Worm (Caenorhabditis elegans): ENCODE measurements around the gene unc-2.

The unc-2 gene

DNA sequence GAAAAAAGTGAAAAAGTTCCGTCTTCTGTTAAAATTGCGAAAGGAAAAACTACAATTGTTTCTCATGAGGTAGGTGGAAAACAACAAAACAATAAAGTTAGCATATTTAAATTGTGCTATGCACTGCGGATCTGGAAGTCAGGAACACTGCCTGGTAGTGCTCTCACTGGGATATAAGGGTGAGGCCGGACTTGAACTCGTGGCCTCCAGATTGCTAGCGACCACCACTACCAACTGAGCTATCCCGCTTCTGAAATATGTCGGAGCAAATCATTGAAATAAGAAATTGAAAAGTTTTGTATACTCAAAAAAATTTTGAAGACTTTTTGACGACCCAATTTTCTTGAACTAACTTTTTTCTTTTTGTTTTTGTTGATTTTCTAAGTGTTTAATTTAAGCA lies 66.8 kb downstream of the unc-2 start (continued):
- TF ChIP-seq fkh-3 (tag; optimal IDR thresholded peaks at IDR 0.05) (no peak), Y53F4B.3 (GFP tag; IDR thresholded peaks at IDR 0.05) (no peak), snpc-1.1 (tag; optimal IDR thresholded peaks at IDR 0.05; ENCODE audit: insufficient read depth) (no peak), rcor-1 (GFP tag; IDR thresholded peaks at IDR 0.05) (no peak), lsl-1 (GFP tag; optimal IDR thresholded peaks at IDR 0.05) (no peak), him-1 (tag; optimal IDR thresholded peaks at IDR 0.05) (no peak), ztf-26 (tag; optimal IDR thresholded peaks at IDR 0.05) (no peak), T26A5.8 (tag; optimal IDR thresholded peaks at IDR 0.05) (no peak), attf-3 (GFP tag; conservative IDR thresholded peaks at IDR 0.05) (no peak), egl-44 (GFP tag; IDR thresholded peaks at IDR 0.05) (no peak), F52B5.7 (tag; optimal IDR thresholded peaks at IDR 0.05) (no peak), C17E4.6 (GFP tag; IDR thresholded peaks at IDR 0.05) (no peak), F33H1.4 (GFP tag; IDR thresholded peaks at IDR 0.05) (no peak), aptf-2 (GFP tag; conservative IDR thresholded peaks at IDR 0.05) (no peak), ztf-3 (GFP tag; optimal IDR thresholded peaks at IDR 0.05) (no peak), F49E8.2 (tag; optimal IDR thresholded peaks at IDR 0.05; ENCODE audit: insufficient read depth) (no peak), let-607 (tag; optimal IDR thresholded peaks at IDR 0.05) (no peak), ceh-40 (GFP tag; IDR thresholded peaks at IDR 0.05) (no peak), snpc-3.4 (tag; optimal IDR thresholded peaks at IDR 0.05) (no peak), ccch-3 (GFP tag; optimal IDR thresholded peaks at IDR 0.05) (no peak), dox-1 (GFP tag; IDR thresholded peaks at IDR 0.05) (0 out of 2 replicates have a peak, but pooled peaks have one; percentile 15), Y56A3A.18 (GFP tag; IDR thresholded peaks at IDR 0.05) (peak; percentile 55; the same call in 1 of the 2 replicates), snpc-4 (GFP tag; optimal IDR thresholded peaks at IDR 0.05) (no peak), snpc-4 (tag; optimal IDR thresholded peaks at IDR 0.05) (peak in 1 of 4 experiments; percentile 9), atf-7 (tag; optimal IDR thresholded peaks at IDR 0.05) (no peak), hrde-1 (tag; optimal IDR thresholded peaks at IDR 0.05; ENCODE audit: borderline replicate concordance) (no peak), F22D6.2 (tag; optimal IDR thresholded peaks at IDR 0.05) (no peak)

DNA sequence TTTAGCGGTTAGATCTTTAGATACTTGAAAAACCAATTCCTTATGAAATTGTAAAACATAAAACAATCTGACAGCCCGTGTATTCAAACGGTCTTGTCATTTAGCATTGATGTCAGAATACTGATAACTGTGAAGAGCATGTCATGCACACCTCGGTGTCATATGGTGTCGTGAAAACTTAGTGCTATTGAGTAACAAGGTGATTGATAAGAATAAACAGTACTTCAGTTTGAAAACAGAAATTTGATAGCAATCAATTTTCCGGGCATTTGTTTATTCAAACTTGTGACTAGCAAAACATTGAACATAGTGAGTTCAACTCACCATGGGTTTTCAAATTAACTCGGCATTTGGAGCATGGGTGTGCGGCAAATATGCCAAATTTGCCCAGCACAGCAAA lies 68.0 kb downstream of the unc-2 start:
- TF ChIP-seq snpc-4 (GFP tag; optimal IDR thresholded peaks at IDR 0.05) (no peak), snpc-4 (tag; optimal IDR thresholded peaks at IDR 0.05) (peak in 1 of 4 experiments; percentile 4), ceh-27 (GFP tag; optimal IDR thresholded peaks at IDR 0.05) (no peak), ets-4 (GFP tag; optimal IDR thresholded peaks at IDR 0.05) (peak; percentile 79), zfh-2 (GFP tag; conservative IDR thresholded peaks at IDR 0.05) (no peak), nfya-2 (GFP tag; IDR thresholded peaks at IDR 0.05) (no peak), T26A5.8 (tag; optimal IDR thresholded peaks at IDR 0.05) (no peak), nhr-80 (tag; optimal IDR thresholded peaks at IDR 0.05) (peak; percentile 77), Y95B8A.8 (GFP tag; IDR thresholded peaks at IDR 0.05) (no peak), C17E4.6 (GFP tag; IDR thresholded peaks at IDR 0.05) (no peak), cebp-1 (GFP tag; IDR thresholded peaks at IDR 0.05) (0 out of 2 replicates have a peak, but pooled peaks have one; percentile 31), cebp-1 (tag; optimal IDR thresholded peaks at IDR 0.05) (peak; percentile 17)

DNA sequence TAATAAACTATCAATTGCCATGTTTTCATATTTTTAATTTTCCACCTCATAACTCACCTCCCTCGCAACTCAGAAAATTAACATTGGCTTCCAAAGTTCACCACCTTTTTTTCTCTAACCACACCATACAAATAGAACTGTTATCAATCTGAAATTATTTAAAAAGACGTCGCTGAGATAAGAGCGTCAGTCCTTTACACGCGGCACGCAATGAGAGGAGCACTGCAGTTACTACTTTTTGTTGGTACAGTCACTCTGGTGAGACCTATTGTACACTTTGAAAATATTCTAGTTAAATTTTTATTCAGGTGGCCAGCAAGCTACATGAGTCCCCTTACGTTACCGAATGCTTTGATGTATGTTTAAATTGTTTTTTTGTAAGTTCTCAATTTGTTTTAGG lies 68.6 kb downstream of the unc-2 start, which contains the start of gene T02C5.1:
TSS of gene T02C5.1 (plus strand) at position 199 of the 400 bp plus-strand sequence.
- no peak for TF ChIP-seq mxl-1 (tag; optimal IDR thresholded peaks at IDR 0.05)
- no peak for TF ChIP-seq cebp-1 (GFP tag; IDR thresholded peaks at IDR 0.05)
- no peak for TF ChIP-seq cebp-1 (tag; optimal IDR thresholded peaks at IDR 0.05)
- no peak for TF ChIP-seq sea-2 (GFP tag; IDR thresholded peaks at IDR 0.05)
- no peak for TF ChIP-seq Y53G8AR.9 (GFP tag; conservative IDR thresholded peaks at IDR 0.05)
- no peak for TF ChIP-seq egl-18 (GFP tag; IDR thresholded peaks at IDR 0.05)
- TF ChIP-seq F23B12.7 (tag; optimal IDR thresholded peaks at IDR 0.05; ENCODE audit: insufficient read depth), result no peak
- no peak for TF ChIP-seq ets-4 (GFP tag; optimal IDR thresholded peaks at IDR 0.05)
- TF ChIP-seq ama-1 (optimal IDR thresholded peaks at IDR 0.05), result no peak
- TF ChIP-seq ama-1 (GFP tag; optimal IDR thresholded peaks at IDR 0.05), result no peak
- no peak for TF ChIP-seq snpc-3.4 (tag; optimal IDR thresholded peaks at IDR 0.05)
- TF ChIP-seq tbp1 (GFP tag; optimal IDR thresholded peaks at IDR 0.05), result peak; percentile 1
- TF ChIP-seq ztf-18 (tag; optimal IDR thresholded peaks at IDR 0.05), result no peak
- TF ChIP-seq rpc-1 (optimal IDR thresholded peaks at IDR 0.05), result no peak
- no peak for TF ChIP-seq rpc-1 (tag; optimal IDR thresholded peaks at IDR 0.05)
- peak; percentile 18 for TF ChIP-seq nhr-80 (tag; optimal IDR thresholded peaks at IDR 0.05)
